Worm (Caenorhabditis elegans): ENCODE results near the gene Y54G2A.26.

Y54G2A.26 gene

DNA sequence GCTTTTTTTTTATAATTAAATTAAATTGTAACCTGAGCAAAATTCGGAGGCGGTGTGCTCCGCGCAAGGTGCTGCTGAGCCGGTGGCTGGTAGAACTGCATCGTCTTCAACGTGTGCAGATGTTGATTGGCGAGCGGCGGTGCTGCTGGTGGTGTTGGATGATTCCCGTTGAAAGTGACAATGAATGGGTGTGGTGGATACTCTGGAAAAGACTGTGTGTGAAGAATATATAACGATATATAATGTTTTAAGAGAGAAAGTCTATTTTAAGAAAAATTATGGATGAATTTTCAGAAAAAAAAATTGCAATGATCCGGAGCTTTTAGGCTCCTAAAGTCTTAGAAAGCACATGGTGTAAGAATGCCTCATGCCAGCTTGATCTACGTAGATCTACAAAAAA, at the start of gene Y54G2A.26:
Y54G2A.26 (minus strand) TSS at position 101 of the 400 bp plus-strand sequence.
- TF ChIP-seq unc-130 (GFP tag; optimal IDR thresholded peaks at IDR 0.05) (no peak), nhr-90 (tag; optimal IDR thresholded peaks at IDR 0.05) (no peak), aptf-2 (GFP tag; conservative IDR thresholded peaks at IDR 0.05) (no peak), ztf-3 (GFP tag; optimal IDR thresholded peaks at IDR 0.05) (no peak), B0019.2 (GFP tag; conservative IDR thresholded peaks at IDR 0.05) (no peak), him-1 (tag; optimal IDR thresholded peaks at IDR 0.05) (no peak), unc-62 (GFP tag; optimal IDR thresholded peaks at IDR 0.05) (no peak), ceh-27 (GFP tag; optimal IDR thresholded peaks at IDR 0.05) (no peak), ztf-25 (GFP tag; IDR thresholded peaks at IDR 0.05) (no peak), F10E7.11 (tag; optimal IDR thresholded peaks at IDR 0.05) (no peak), nhr-27 (tag; optimal IDR thresholded peaks at IDR 0.05) (no peak)

DNA sequence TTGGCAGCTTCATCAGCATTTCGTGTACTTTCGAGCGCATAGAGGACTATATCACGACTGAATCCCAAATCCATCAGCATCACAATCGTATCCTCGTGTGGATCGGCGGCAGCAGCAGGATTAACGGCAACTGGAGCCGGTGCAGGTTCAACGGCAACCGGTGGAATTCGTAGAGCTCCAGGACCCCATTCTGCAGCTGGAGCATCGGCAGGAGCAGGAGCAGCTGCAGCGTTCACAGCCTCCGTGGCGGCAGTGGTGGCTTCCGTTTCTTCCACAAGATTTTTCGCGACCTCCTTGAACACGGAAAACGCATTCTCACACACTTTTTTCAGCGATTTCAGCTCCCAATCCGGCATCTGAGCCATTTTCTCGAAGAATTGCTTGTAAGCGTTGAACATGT, 48.9 kb upstream of the Y54G2A.26 start:
- TF ChIP-seq nfya-2 (GFP tag; IDR thresholded peaks at IDR 0.05), result no peak
- peak; percentile 81 for TF ChIP-seq zfh-2 (GFP tag; conservative IDR thresholded peaks at IDR 0.05)
- 0 out of 2 replicates have a peak, but pooled peaks have one; percentile 9 for TF ChIP-seq lin-26 (GFP tag; IDR thresholded peaks at IDR 0.05)
- no peak for TF ChIP-seq dox-1 (GFP tag; IDR thresholded peaks at IDR 0.05)
- peak; percentile 76; the same call in 1 of the 2 replicates for TF ChIP-seq egrh-3 (GFP tag; IDR thresholded peaks at IDR 0.05)
- TF ChIP-seq tbx-9 (tag; optimal IDR thresholded peaks at IDR 0.05; ENCODE audit: borderline replicate concordance), result no peak
- no peak for TF ChIP-seq aptf-2 (GFP tag; conservative IDR thresholded peaks at IDR 0.05)

DNA sequence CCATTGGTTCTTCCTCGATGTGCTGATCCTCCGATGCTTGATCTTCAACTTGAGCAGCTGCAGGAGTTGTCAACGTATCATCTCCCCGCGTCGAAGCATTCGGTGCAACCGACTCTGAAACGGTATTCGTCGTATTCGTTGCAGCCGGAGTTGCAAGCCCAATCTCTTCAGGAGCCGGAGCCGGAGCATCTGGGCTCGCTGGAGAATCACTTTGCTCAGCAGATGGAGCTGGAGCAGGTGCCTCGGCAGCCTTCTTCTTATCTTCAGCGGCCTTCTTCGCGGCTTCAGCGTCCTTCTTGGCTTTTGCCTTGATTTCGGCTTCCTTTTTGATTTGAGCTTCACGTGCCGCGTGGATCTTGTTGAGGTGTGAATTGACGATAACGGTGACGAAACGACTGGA, 43.5 kb upstream of the Y54G2A.26 start:
- no peak for TF ChIP-seq lin-26 (GFP tag; IDR thresholded peaks at IDR 0.05)
- TF ChIP-seq F37B4.10 (GFP tag; IDR thresholded peaks at IDR 0.05), result no peak
- no peak for TF ChIP-seq lin-40 (tag; optimal IDR thresholded peaks at IDR 0.05)
- TF ChIP-seq mcd-1 (GFP tag; IDR thresholded peaks at IDR 0.05), result no peak
- no peak for TF ChIP-seq B0336.3 (GFP tag; IDR thresholded peaks at IDR 0.05)
- TF ChIP-seq ekl-4 (GFP tag; IDR thresholded peaks at IDR 0.05), result no peak
- peak; percentile 86 for TF ChIP-seq zfh-2 (GFP tag; conservative IDR thresholded peaks at IDR 0.05)
- no peak for TF ChIP-seq unc-130 (GFP tag; optimal IDR thresholded peaks at IDR 0.05)
- no peak for TF ChIP-seq ceh-79 (tag; optimal IDR thresholded peaks at IDR 0.05)
- no peak for TF ChIP-seq akir-1 (GFP tag; optimal IDR thresholded peaks at IDR 0.05)
- TF ChIP-seq nfya-1 (tag; optimal IDR thresholded peaks at IDR 0.05; ENCODE audit: borderline replicate concordance, insufficient read depth), result no peak
- TF ChIP-seq ztf-6 (GFP tag; IDR thresholded peaks at IDR 0.05), result no peak
- no peak for TF ChIP-seq egl-18 (GFP tag; IDR thresholded peaks at IDR 0.05)
- TF ChIP-seq F49E8.2 (tag; optimal IDR thresholded peaks at IDR 0.05; ENCODE audit: insufficient read depth), result no peak
- TF ChIP-seq F33H1.4 (GFP tag; IDR thresholded peaks at IDR 0.05), result no peak
- peak; percentile 65 for TF ChIP-seq egrh-3 (GFP tag; IDR thresholded peaks at IDR 0.05)
- TF ChIP-seq nfyb-1 (GFP tag; IDR thresholded peaks at IDR 0.05), result 0 out of 2 replicates have a peak, but pooled peaks have one; percentile 10
- TF ChIP-seq ztf-26 (tag; optimal IDR thresholded peaks at IDR 0.05), result no peak
- no peak for TF ChIP-seq let-526 (GFP tag; IDR thresholded peaks at IDR 0.05)
- no peak for TF ChIP-seq tbp1 (GFP tag; optimal IDR thresholded peaks at IDR 0.05)
- no peak for TF ChIP-seq snpc-3.4 (tag; optimal IDR thresholded peaks at IDR 0.05)
- TF ChIP-seq madf-6 (GFP tag; IDR thresholded peaks at IDR 0.05), result no peak
- no peak for TF ChIP-seq aptf-2 (GFP tag; conservative IDR thresholded peaks at IDR 0.05)

DNA sequence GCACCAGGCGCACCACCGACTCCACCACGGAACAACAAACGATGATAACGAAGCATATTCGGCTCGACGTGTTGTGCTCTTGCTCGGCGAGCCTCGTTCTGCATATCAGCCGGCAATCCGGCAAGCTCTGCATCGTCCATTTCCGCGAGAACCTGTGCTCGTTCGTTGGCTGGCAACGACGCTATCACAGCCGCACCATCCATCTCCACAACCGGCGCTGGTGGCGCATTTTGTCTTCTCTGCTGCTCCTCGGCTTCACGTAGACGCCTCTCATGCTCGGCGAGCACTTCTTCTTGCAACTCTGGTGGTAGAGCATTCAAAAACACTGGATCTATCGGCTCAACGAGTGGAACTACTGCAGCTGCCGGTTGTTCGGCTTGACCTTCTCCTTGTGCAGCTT, 42.7 kb upstream of the Y54G2A.26 start:
- TF ChIP-seq ceh-58 (GFP tag; IDR thresholded peaks at IDR 0.05) (0 out of 2 replicates have a peak, but pooled peaks have one; percentile 25), egl-18 (GFP tag; IDR thresholded peaks at IDR 0.05) (no peak), snpc-3.4 (tag; optimal IDR thresholded peaks at IDR 0.05) (no peak), egrh-3 (GFP tag; IDR thresholded peaks at IDR 0.05) (peak; percentile 15; the same call in 1 of the 2 replicates), ekl-4 (GFP tag; IDR thresholded peaks at IDR 0.05) (0 out of 2 replicates have a peak, but pooled peaks have one; percentile 44), zfh-2 (GFP tag; conservative IDR thresholded peaks at IDR 0.05) (peak; percentile 81)
